Fruit fly (Drosophila melanogaster) whole organism, prepupa: Measurements from ENCODE around the gene CG3184.

Source experiments
- CG3919 ChIP-seq: fragments of 200-800 bp; sonication (Bioruptor generic); optimal IDR thresholded peaks from 3 replicates; lab custom pipeline; 2016; ENCODE audit warnings: missing biosample characterization, missing genetic modification characterization
- Ets21C ChIP-seq: fragments of 200-800 bp; sonication (Bioruptor generic); optimal IDR thresholded peaks from 3 replicates; lab custom pipeline; 2016; ENCODE audit warnings: missing biosample characterization, missing genetic modification characterization
- Lpt ChIP-seq: fragments of 200-800 bp; sonication (Bioruptor generic); optimal IDR thresholded peaks from 3 replicates; lab custom pipeline; 2016; ENCODE audit warnings: missing biosample characterization, missing genetic modification characterization
- Smox ChIP-seq: fragments of 200-800 bp; sonication (Bioruptor generic); optimal IDR thresholded peaks from 3 replicates; lab custom pipeline; 2016; ENCODE audit warnings: missing biosample characterization, missing genetic modification characterization

DNA sequence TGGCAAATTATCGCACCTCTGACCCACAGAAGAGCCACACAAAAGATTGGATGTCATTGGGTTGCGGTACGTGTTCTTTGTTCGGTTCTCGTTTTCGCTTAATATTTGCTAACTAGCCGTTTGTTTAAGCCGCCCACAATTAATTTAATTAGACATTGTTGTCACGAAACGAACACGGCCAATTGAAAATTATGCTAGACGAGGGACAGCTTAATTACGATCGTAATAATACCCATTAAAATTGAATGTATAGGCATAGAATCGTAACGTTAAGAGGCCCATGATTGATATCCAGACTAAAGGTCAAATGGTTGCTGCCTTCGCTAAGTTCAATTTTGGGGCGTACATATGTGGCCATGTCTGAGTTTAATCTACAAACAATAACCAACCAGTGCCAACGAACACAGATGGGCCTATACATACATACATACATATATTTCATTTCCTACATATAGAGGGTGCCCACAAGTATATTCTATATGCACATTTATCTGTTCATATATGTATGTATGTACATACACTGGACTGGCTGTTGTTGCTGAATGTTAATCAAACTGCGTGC lies 40.1 kb upstream of the CG3184 start:
- TF ChIP-seq CG3919 (no peak), Smox (GFP tag; lab: Kevin White, UChicago) (no peak), Lpt (no peak), Ets21C (no peak)
